Worm (Caenorhabditis elegans) whole organism, L3 larva: Measurements from ENCODE around the gene asp-19.

Experiments
- ZK546.5 ChIP-seq: sonication (generic microtip); optimal IDR thresholded peaks from 2 replicates; lab custom pipeline; 2017; ENCODE audit warnings: missing biosample characterization, missing genetic modification characterization
- ama-1 ChIP-seq: fragments of 150-350 bp; optimal IDR thresholded peaks from 2 replicates; lab custom pipeline; 2018
- ceh-16 ChIP-seq: sonication (generic microtip); optimal IDR thresholded peaks from 2 replicates; lab custom pipeline; 2017; ENCODE audit warnings: missing biosample characterization, missing genetic modification characterization
- ceh-28 ChIP-seq: fragments of 150-350 bp; optimal IDR thresholded peaks from 2 replicates; lab custom pipeline; 2014; ENCODE audit warnings: missing biosample characterization, missing genetic modification reagents, missing genetic modification characterization
- ceh-82 ChIP-seq: fragments of 150-350 bp; optimal IDR thresholded peaks from 2 replicates; lab custom pipeline; 2014; ENCODE audit warnings: missing biosample characterization, missing genetic modification characterization
- ceh-9 ChIP-seq: sonication (generic microtip); optimal IDR thresholded peaks from 2 replicates; lab custom pipeline; 2018; ENCODE audit warnings: missing biosample characterization, missing genetic modification characterization
- daf-12 ChIP-seq: fragments of 150-350 bp; optimal IDR thresholded peaks from 2 replicates; lab custom pipeline; 2014; ENCODE audit warnings: missing biosample characterization, missing genetic modification reagents, missing genetic modification characterization
- egl-5 ChIP-seq: fragments of 150-350 bp; optimal IDR thresholded peaks from 2 replicates; lab custom pipeline; 2017; ENCODE audit warnings: missing biosample characterization, missing genetic modification reagents, missing genetic modification characterization, inconsistent platforms
- elt-1 ChIP-seq: fragments of 150-350 bp; optimal IDR thresholded peaks from 2 replicates; lab custom pipeline; 2014; ENCODE audit warnings: missing biosample characterization, missing genetic modification characterization
- elt-3 ChIP-seq, 3 experiments: fragments of 150-350 bp in 1 of 3; sonication (generic microtip) in 2 of 3; optimal IDR thresholded peaks; 2 replicates in 2 of 3; 4 replicates in 1 of 3; lab custom pipeline; 2014 to 2017; ENCODE audit warnings: missing biosample characterization in 3 of 3, missing genetic modification characterization in 3 of 3
- eor-1 ChIP-seq, 2 experiments: fragments of 150-350 bp; optimal IDR thresholded peaks; 2 replicates each; lab custom pipeline; 2014 to 2018; ENCODE audit warnings: missing biosample characterization in 2 of 2, missing genetic modification characterization in 2 of 2
- fkh-10 ChIP-seq: sonication (generic microtip); optimal IDR thresholded peaks from 2 replicates; lab custom pipeline; 2017; ENCODE audit warnings: missing biosample characterization, missing genetic modification reagents, missing genetic modification characterization
- fos-1 ChIP-seq: fragments of 150-350 bp; optimal IDR thresholded peaks from 2 replicates; lab custom pipeline; 2014; ENCODE audit warnings: missing biosample characterization, missing genetic modification characterization
- hmg-11 ChIP-seq: sonication (generic microtip); optimal IDR thresholded peaks from 2 replicates; lab custom pipeline; 2016; ENCODE audit warnings: missing genetic modification characterization, missing compliant biosample characterization
- lin-15B ChIP-seq: fragments of 150-350 bp; optimal IDR thresholded peaks from 2 replicates; lab custom pipeline; 2014; ENCODE audit warnings: missing biosample characterization, missing genetic modification characterization
- lsy-12 ChIP-seq: sonication (generic microtip); optimal IDR thresholded peaks from 2 replicates; lab custom pipeline; 2016; ENCODE audit warnings: mild to moderate bottlenecking, missing genetic modification characterization, missing compliant biosample characterization
- nfya-1 ChIP-seq: sonication (generic microtip); optimal IDR thresholded peaks from 2 replicates; lab custom pipeline; 2017; ENCODE audit warnings: missing genetic modification characterization, mild to moderate bottlenecking, missing compliant biosample characterization, antibody characterized with exemption, moderate library complexity; ENCODE audit not compliant: insufficient read depth
- nhr-12 ChIP-seq: fragments of 150-350 bp; optimal IDR thresholded peaks from 2 replicates; lab custom pipeline; 2014; ENCODE audit warnings: missing biosample characterization, missing genetic modification characterization
- nhr-23 ChIP-seq: fragments of 150-350 bp; optimal IDR thresholded peaks from 2 replicates; lab custom pipeline; 2014; ENCODE audit warnings: missing biosample characterization, missing genetic modification reagents, missing genetic modification characterization
- nhr-237 ChIP-seq: fragments of 150-350 bp; optimal IDR thresholded peaks from 2 replicates; lab custom pipeline; 2014; ENCODE audit warnings: missing biosample characterization, missing genetic modification characterization
- nhr-25 ChIP-seq: sonication (generic microtip); optimal IDR thresholded peaks from 2 replicates; lab custom pipeline; 2017; ENCODE audit warnings: missing biosample characterization, missing genetic modification characterization
- nhr-43 ChIP-seq: sonication (generic microtip); optimal IDR thresholded peaks from 2 replicates; lab custom pipeline; 2016; ENCODE audit warnings: mild to moderate bottlenecking, missing genetic modification characterization, missing compliant biosample characterization; ENCODE audit not compliant: poor library complexity, severe bottlenecking
- nhr-67 ChIP-seq: fragments of 150-350 bp; optimal IDR thresholded peaks from 2 replicates; lab custom pipeline; 2014; ENCODE audit warnings: missing biosample characterization, missing genetic modification characterization
- nhr-76 ChIP-seq: fragments of 150-350 bp; sonication (generic microtip); optimal IDR thresholded peaks from 5 replicates; lab custom pipeline; 2014; ENCODE audit warnings: missing biosample characterization, missing genetic modification characterization
- pha-4 ChIP-seq: fragments of 150-350 bp; optimal IDR thresholded peaks from 2 replicates; lab custom pipeline; 2014; ENCODE audit warnings: missing biosample characterization, missing genetic modification reagents, missing genetic modification characterization
- pqm-1 ChIP-seq: fragments of 150-350 bp; optimal IDR thresholded peaks from 2 replicates; lab custom pipeline; 2017; ENCODE audit warnings: missing biosample characterization, missing genetic modification characterization, inconsistent platforms
- skn-1 ChIP-seq: fragments of 150-350 bp; optimal IDR thresholded peaks from 2 replicates; lab custom pipeline; 2014; ENCODE audit warnings: missing biosample characterization, missing genetic modification characterization
- snpc-4 ChIP-seq: fragments of 150-350 bp; optimal IDR thresholded peaks from 2 replicates; lab custom pipeline; 2014; ENCODE audit warnings: missing biosample characterization, missing genetic modification characterization
- tbx-2 ChIP-seq: sonication (generic microtip); optimal IDR thresholded peaks from 2 replicates; lab custom pipeline; 2016; ENCODE audit warnings: mild to moderate bottlenecking, missing genetic modification characterization, missing compliant biosample characterization
- unc-62 ChIP-seq: fragments of 150-350 bp; sonication (generic microtip); optimal IDR thresholded peaks from 4 replicates; lab custom pipeline; 2014; ENCODE audit warnings: missing biosample characterization, missing genetic modification reagents, missing genetic modification characterization
- zag-1 ChIP-seq: fragments of 150-350 bp; optimal IDR thresholded peaks from 2 replicates; lab custom pipeline; 2014; ENCODE audit warnings: missing biosample characterization, missing genetic modification characterization
- ztf-4 ChIP-seq: fragments of 150-350 bp; optimal IDR thresholded peaks from 2 replicates; lab custom pipeline; 2014; ENCODE audit warnings: missing biosample characterization, missing genetic modification characterization

The asp-19 gene

DNA sequence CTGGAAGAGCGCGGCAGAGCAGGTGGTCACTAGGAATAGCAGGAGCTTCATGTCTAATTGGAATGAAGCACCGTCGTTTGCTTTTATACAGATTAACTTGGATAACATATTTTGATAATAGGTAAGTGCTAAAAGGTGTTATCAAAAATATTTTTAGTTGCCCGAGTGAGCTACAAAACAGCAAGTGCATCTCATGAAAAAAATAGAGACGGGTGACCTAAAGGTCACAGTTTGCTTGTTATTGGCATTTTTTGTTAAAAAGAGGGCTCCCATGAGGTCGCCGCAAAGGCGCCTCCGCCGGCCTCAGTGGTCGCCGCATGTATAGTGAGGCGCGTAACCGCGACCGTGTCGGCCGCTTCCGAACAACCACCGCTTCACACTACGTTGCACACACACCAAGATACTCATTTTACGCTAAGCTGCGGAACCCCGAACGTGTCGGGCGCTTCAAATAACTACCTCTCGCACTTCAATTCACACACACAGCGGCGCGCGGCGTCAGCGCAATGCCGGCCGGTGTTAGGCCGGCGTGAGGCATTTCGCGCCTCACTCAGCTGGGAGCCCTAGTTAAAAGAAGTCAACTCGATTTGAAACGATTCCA lies at the start of gene asp-19:
Gene asp-19 (minus strand): TSS at position 51 of the 601 bp plus-strand sequence.
- no peak for TF ChIP-seq ama-1 (lab: Kevin White, UChicago)
- TF ChIP-seq nhr-67 (tag; lab: Kevin White, UChicago), result no peak
- TF ChIP-seq hmg-11 (tag; lab: Kevin White, UChicago), result no peak
- TF ChIP-seq nhr-237, result no peak
- TF ChIP-seq nhr-43 (tag; lab: Kevin White, UChicago), result no peak
- no peak for TF ChIP-seq lsy-12 (tag; lab: Kevin White, UChicago)
- TF ChIP-seq nhr-12, result no peak
- TF ChIP-seq nfya-1 (tag; lab: Kevin White, UChicago), result no peak
- TF ChIP-seq skn-1 (tag; lab: Kevin White, UChicago), result no peak
- no peak for TF ChIP-seq ceh-28
- TF ChIP-seq nhr-23 (tag; lab: Kevin White, UChicago), result no peak
- no peak for TF ChIP-seq ceh-82
- no peak for TF ChIP-seq unc-62 (GFP tag; lab: Kevin White, UChicago)
- no peak for TF ChIP-seq fos-1 (tag; lab: Kevin White, UChicago)
- TF ChIP-seq daf-12 (tag; lab: Kevin White, UChicago), result no peak
- no peak for TF ChIP-seq egl-5

DNA sequence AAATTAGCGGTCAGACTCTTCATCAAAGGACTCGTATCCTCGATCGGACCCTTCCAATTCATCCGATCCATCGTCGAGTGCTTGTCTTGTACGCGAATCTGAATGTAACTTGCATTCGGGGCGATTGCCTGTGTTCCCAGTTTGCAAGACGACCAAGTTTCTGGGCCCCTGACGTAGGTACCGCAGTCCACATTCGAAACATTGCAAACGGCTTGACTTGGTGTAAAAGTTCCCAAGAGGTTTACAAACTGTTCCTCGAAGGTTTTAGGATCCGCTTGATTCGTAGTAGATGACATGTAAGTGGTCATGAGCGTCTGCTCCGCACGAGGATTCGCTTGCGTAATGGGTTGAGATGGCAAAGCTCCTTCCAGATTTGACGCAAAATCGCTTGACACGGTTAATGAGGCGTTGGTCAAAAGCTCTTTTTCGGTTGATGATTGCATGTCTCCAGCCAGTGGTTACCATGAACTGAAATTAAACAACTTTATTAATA lies 47.1 kb upstream of the asp-19 start, which contains the start of gene Y17D7B.4:
Gene Y17D7B.4 (minus strand): TSS at position 443 of the 493 bp plus-strand sequence.
- TF ChIP-seq snpc-4 (no peak), pqm-1 (tag; lab: Kevin White, UChicago) (peak; percentile 18), elt-3 (tag; optimal IDR thresholded peaks at IDR 0.05; lab: Kevin White, UChicago) (no peak), lin-15B (no peak)
- TF ChIP-seq, all 47 proteins: peak for 1

DNA sequence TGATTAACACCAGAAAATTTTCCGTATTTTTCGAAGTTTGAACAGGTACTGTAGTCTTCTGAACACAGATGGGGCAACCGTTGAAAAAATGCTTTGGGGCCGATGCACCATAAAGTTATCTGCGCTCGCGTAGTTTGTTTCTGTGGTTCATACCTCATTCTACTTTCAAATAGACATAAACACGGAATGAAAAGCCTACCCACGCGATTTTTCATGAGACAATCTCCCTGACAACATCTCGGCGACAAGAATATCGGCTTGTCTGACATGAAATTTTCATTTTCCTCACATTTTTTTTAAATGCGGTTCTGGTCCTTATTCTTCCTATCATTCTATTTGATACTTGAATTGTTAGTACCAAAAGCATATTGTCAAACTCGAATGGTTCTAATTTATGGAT lies 43.6 kb upstream of the asp-19 start, which contains the start of gene clec-257:
Gene clec-257 (plus strand): TSS at position 301 of the 400 bp plus-strand sequence.
- TF ChIP-seq daf-12 (tag; lab: Kevin White, UChicago) (no peak), fos-1 (tag; lab: Kevin White, UChicago) (no peak), snpc-4 (no peak), zag-1 (tag; lab: Kevin White, UChicago) (no peak), pqm-1 (tag; lab: Kevin White, UChicago) (no peak), fkh-10 (GFP tag; lab: Kevin White, UChicago) (no peak), elt-1 (tag; lab: Kevin White, UChicago) (no peak), skn-1 (tag; lab: Kevin White, UChicago) (no peak), ceh-9 (tag; lab: Kevin White, UChicago) (no peak)
- TF ChIP-seq, all 47 proteins: peak for 0

DNA sequence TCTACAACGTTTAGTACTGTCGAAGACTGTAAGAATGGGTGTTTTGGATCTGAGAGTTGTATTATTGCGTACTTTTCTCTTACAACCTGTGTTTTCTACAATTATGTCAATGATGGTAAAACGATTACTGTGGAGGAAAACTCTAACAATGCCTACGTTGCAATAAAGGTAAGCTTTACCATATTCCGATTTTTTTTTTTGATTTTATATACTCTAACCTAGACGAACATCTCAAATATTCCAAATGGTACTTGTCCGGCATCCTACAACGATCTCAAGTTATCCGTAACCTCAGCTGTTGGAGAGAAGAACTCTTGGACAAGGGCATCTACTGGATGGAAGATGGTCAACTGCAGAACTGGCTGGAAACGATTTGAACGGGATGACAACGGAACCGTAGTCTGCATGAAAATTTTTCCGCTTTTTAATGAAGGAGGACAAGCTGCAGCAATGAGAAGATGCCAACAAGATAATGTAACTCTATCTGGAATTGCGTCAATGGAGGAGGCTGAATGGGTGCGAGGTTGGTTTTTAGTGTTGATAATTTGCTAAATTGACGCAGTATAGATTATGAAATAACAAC lies 42.7 kb upstream of the asp-19 start:
- TF ChIP-seq ceh-16 (tag; lab: Kevin White, UChicago), result no peak

DNA sequence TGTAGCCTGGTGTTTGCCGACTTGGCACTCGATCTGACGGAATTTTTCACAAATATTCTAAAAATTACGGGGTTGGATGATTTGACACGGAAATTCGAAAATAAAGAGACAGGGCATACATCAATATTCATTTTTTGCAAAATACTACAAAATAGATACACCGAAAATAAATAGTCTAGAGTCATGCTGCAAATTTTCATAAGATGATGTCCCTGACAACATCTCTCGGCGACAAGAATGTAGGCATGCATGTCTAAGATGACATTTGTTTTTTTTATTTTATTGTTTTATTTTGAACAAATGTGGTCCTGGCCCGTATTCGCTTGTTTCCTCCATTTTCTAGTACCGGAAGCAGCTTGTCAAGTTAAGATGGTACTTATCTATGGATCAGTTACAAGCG lies 42.2 kb upstream of the asp-19 start, which contains the start of gene clec-256:
Gene clec-256 (plus strand): TSS at position 301 of the 400 bp plus-strand sequence.
- TF ChIP-seq nhr-76 (tag; lab: Kevin White, UChicago), result no peak
- no peak for TF ChIP-seq snpc-4
- no peak for TF ChIP-seq ztf-4 (tag; lab: Kevin White, UChicago)
- no peak for TF ChIP-seq tbx-2
- TF ChIP-seq lin-15B, result no peak
- no peak for TF ChIP-seq daf-12 (tag; lab: Kevin White, UChicago)
- no peak for TF ChIP-seq nhr-67 (tag; lab: Kevin White, UChicago)
- no peak for TF ChIP-seq elt-1 (tag; lab: Kevin White, UChicago)
- no peak for TF ChIP-seq fos-1 (tag; lab: Kevin White, UChicago)
- TF ChIP-seq eor-1 (tag; optimal IDR thresholded peaks at IDR 0.05; lab: Kevin White, UChicago), result no peak
- no peak for TF ChIP-seq ZK546.5 (tag; lab: Kevin White, UChicago)
- TF ChIP-seq nhr-25 (tag; lab: Kevin White, UChicago), result no peak
- no peak for TF ChIP-seq nhr-12
- TF ChIP-seq fkh-10 (GFP tag; lab: Kevin White, UChicago), result no peak
- no peak for TF ChIP-seq lsy-12 (tag; lab: Kevin White, UChicago)
- TF ChIP-seq pha-4, result no peak
- TF ChIP-seq, all 47 proteins: peak for 0
